Worm (Caenorhabditis elegans): ENCODE measurements around the gene K04C2.3.
A peak's percentile ranks its signal among the peaks of the same experiment; 100 is the strongest.

K04C2.3 gene

DNA sequence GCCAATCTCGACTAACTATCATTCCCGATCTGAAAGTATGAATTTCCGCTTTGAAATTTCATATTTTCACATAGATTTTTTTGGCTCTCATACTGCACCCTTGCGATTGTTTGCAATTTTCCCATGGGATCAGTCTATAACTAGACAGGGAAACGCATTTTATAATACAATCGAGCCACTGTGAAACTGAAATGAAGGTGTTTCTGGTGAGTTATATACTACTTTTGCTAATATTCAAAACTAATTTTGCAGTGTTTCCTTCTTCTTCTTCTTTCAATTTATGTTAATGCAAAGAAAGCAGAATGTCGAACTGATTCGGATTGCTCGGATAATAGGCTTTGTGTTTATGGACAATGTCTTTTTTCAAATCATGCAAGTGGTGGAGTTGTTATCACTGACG, 13.0 kb downstream of the K04C2.3 start:
- no peak for TF ChIP-seq sma-3 (GFP tag; optimal IDR thresholded peaks at IDR 0.05)

DNA sequence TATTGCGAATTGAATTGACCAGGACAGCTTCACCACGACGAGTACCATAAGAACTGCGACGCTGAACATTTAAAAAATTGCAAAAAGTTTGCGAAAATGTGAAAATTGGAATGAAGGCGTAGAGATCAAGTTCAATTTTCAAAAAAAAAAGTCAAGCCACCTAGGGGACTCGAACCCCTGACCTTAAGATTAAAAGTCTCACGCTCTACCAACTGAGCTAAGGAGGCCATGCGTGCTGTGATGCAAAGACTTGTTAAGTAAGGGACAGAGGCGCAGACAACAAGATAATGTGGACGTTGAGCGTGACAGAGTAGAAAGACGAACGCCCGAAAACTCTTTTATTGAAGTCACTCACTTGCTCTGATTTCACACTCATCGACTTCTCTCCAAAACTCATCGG, 14.7 kb downstream of the K04C2.3 start:
- TF ChIP-seq lin-39 (tag; optimal IDR thresholded peaks at IDR 0.05): no peak
- no peak for TF ChIP-seq Y55F3AM.14 (GFP tag; optimal IDR thresholded peaks at IDR 0.05)
- TF ChIP-seq dmd-4 (tag; optimal IDR thresholded peaks at IDR 0.05): no peak
- no peak for TF ChIP-seq ztf-11 (tag; optimal IDR thresholded peaks at IDR 0.05)
- TF ChIP-seq peb-1 (tag; optimal IDR thresholded peaks at IDR 0.05): no peak
- peak; percentile 42 for TF ChIP-seq F13H6.1 (tag; optimal IDR thresholded peaks at IDR 0.05)
- no peak for TF ChIP-seq nhr-23 (tag; optimal IDR thresholded peaks at IDR 0.05)
- TF ChIP-seq ceh-82 (tag; optimal IDR thresholded peaks at IDR 0.05): no peak
- TF ChIP-seq blmp-1 (tag; optimal IDR thresholded peaks at IDR 0.05; ENCODE audit: insufficient read depth): no peak
- TF ChIP-seq fos-1 (tag; optimal IDR thresholded peaks at IDR 0.05): peak; percentile 38
- TF ChIP-seq nhr-129 (tag; optimal IDR thresholded peaks at IDR 0.05): peak; percentile 93
- no peak for TF ChIP-seq nhr-77 (tag; optimal IDR thresholded peaks at IDR 0.05)
- TF ChIP-seq ama-1 (optimal IDR thresholded peaks at IDR 0.05): no peak
- TF ChIP-seq R02D3.7 (tag; optimal IDR thresholded peaks at IDR 0.05): no peak
- TF ChIP-seq gmeb-1 (tag; optimal IDR thresholded peaks at IDR 0.05): peak; percentile 61
- TF ChIP-seq mbf-1 (tag; optimal IDR thresholded peaks at IDR 0.05): no peak
- TF ChIP-seq sma-9 (GFP tag; optimal IDR thresholded peaks at IDR 0.05): peak; percentile 76
- no peak for TF ChIP-seq sma-9 (tag; optimal IDR thresholded peaks at IDR 0.05)
- peak; percentile 19 for TF ChIP-seq nhr-11 (tag; optimal IDR thresholded peaks at IDR 0.05)
- TF ChIP-seq aly-2 (tag; optimal IDR thresholded peaks at IDR 0.05): no peak
- peak; percentile 65 for TF ChIP-seq C34F6.9 (tag; optimal IDR thresholded peaks at IDR 0.05)
- peak; percentile 37 for TF ChIP-seq egl-27 (tag; optimal IDR thresholded peaks at IDR 0.05)
- TF ChIP-seq lin-11 (tag; optimal IDR thresholded peaks at IDR 0.05): peak; percentile 50
- no peak for TF ChIP-seq skn-1 (tag; optimal IDR thresholded peaks at IDR 0.05)
- TF ChIP-seq nhr-6 (tag; optimal IDR thresholded peaks at IDR 0.05): no peak
- TF ChIP-seq unc-39 (tag; optimal IDR thresholded peaks at IDR 0.05): no peak
- TF ChIP-seq unc-62 (GFP tag; optimal IDR thresholded peaks at IDR 0.05): no peak
- no peak for TF ChIP-seq ztf-1 (GFP tag; conservative IDR thresholded peaks at IDR 0.05)
- peak; percentile 52 for TF ChIP-seq lin-13 (GFP tag; optimal IDR thresholded peaks at IDR 0.05)
- no peak for TF ChIP-seq elt-3 (tag; optimal IDR thresholded peaks at IDR 0.05)
- peak; percentile 73 for TF ChIP-seq unc-55 (GFP tag; optimal IDR thresholded peaks at IDR 0.05)
- TF ChIP-seq snpc-4 (tag; optimal IDR thresholded peaks at IDR 0.05): no peak
- peak; percentile 2 for TF ChIP-seq nhr-21 (tag; optimal IDR thresholded peaks at IDR 0.05)
- no peak for TF ChIP-seq sma-3 (GFP tag; optimal IDR thresholded peaks at IDR 0.05)
- TF ChIP-seq nhr-237 (tag; optimal IDR thresholded peaks at IDR 0.05): no peak
- no peak for TF ChIP-seq elt-1 (tag; optimal IDR thresholded peaks at IDR 0.05)
- TF ChIP-seq lsy-2 (tag; optimal IDR thresholded peaks at IDR 0.05): peak; percentile 56 to 74
- peak; percentile 7 for TF ChIP-seq zag-1 (tag; optimal IDR thresholded peaks at IDR 0.05)
- TF ChIP-seq sem-4 (tag; optimal IDR thresholded peaks at IDR 0.05): no peak
- peak; percentile 40 for TF ChIP-seq ztf-4 (tag; optimal IDR thresholded peaks at IDR 0.05)
- TF ChIP-seq ceh-16 (tag; optimal IDR thresholded peaks at IDR 0.05): no peak
- TF ChIP-seq mdl-1 (tag; optimal IDR thresholded peaks at IDR 0.05): peak in 1 of 2 experiments; percentile 48
- TF ChIP-seq nhr-10 (tag; optimal IDR thresholded peaks at IDR 0.05): no peak
- TF ChIP-seq ZK546.5 (tag; optimal IDR thresholded peaks at IDR 0.05): no peak
- TF ChIP-seq crh-2 (tag; optimal IDR thresholded peaks at IDR 0.05): peak; percentile 68
- TF ChIP-seq nhr-12 (tag; optimal IDR thresholded peaks at IDR 0.05): no peak
- no peak for TF ChIP-seq mab-5 (tag; optimal IDR thresholded peaks at IDR 0.05)
- TF ChIP-seq nhr-25 (tag; optimal IDR thresholded peaks at IDR 0.05): no peak
- TF ChIP-seq alr-1 (tag; optimal IDR thresholded peaks at IDR 0.05): no peak

All from whole organism, L2 larva.